Fruit fly (Drosophila melanogaster) whole organism, embryonic: ENCODE data around the gene CG14839.

Source experiments
- ATbp ChIP-seq: fragments of 200-800 bp; sonication (Bioruptor generic); optimal IDR thresholded peaks from 2 replicates; lab custom pipeline; 2017; ENCODE audit warnings: missing biosample characterization, mild to moderate bottlenecking, missing genetic modification characterization, missing genetic modification reagents
- CG1024 ChIP-seq: fragments of 200-800 bp; sonication (Bioruptor generic); IDR thresholded peaks from 2 replicates; pipeline ENCODE4 v1.3.6; 2022; ENCODE audit warnings: missing biosample characterization, missing genetic modification characterization
- CG10267 ChIP-seq: fragments of 200-800 bp; sonication (Bioruptor generic); optimal IDR thresholded peaks from 2 replicates; lab custom pipeline; 2018; ENCODE audit warnings: missing biosample characterization, mild to moderate bottlenecking, missing genetic modification characterization, moderate library complexity
- CG11695 ChIP-seq: fragments of 200-800 bp; sonication (Bioruptor generic); IDR thresholded peaks from 3 replicates; pipeline ENCODE4 v1.3.6; 2022; ENCODE audit warnings: missing biosample characterization, missing genetic modification characterization
- CG12155 ChIP-seq: fragments of 200-800 bp; sonication (Bioruptor generic); optimal IDR thresholded peaks from 3 replicates; lab custom pipeline; 2016; ENCODE audit warnings: missing biosample characterization, missing genetic modification characterization
- CG12299 ChIP-seq: fragments of 200-800 bp; sonication (Bioruptor generic); optimal IDR thresholded peaks from 2 replicates; lab custom pipeline; 2018; ENCODE audit warnings: missing biosample characterization, mild to moderate bottlenecking, missing genetic modification characterization
- CG14667 ChIP-seq: fragments of 200-800 bp; sonication (Bioruptor generic); IDR thresholded peaks from 2 replicates; pipeline ENCODE4 v1.3.6; 2022; ENCODE audit warnings: missing biosample characterization, missing genetic modification characterization
- CG16863 ChIP-seq: fragments of 200-800 bp; sonication (Bioruptor generic); optimal IDR thresholded peaks from 3 replicates; lab custom pipeline; 2016; ENCODE audit warnings: missing biosample characterization, missing genetic modification characterization
- CG17912 ChIP-seq: fragments of 200-800 bp; sonication (Bioruptor generic); optimal IDR thresholded peaks from 2 replicates; lab custom pipeline; 2018; ENCODE audit warnings: missing biosample characterization, mild to moderate bottlenecking, missing genetic modification characterization
- CG1792 ChIP-seq: fragments of 200-800 bp; sonication (Bioruptor generic); optimal IDR thresholded peaks from 2 replicates; lab custom pipeline; 2016; ENCODE audit warnings: missing biosample characterization, missing genetic modification characterization
- CG18476 ChIP-seq: fragments of 200-800 bp; sonication (Bioruptor generic); optimal IDR thresholded peaks from 2 replicates; lab custom pipeline; 2016; ENCODE audit warnings: missing biosample characterization, mild to moderate bottlenecking, missing genetic modification characterization
- CG18599 ChIP-seq: fragments of 200-800 bp; sonication (Bioruptor generic); optimal IDR thresholded peaks from 3 replicates; lab custom pipeline; 2017; ENCODE audit warnings: missing biosample characterization, missing genetic modification characterization, mild to moderate bottlenecking, moderate library complexity, missing genetic modification reagents
- CG2120 ChIP-seq: fragments of 200-800 bp; sonication (Bioruptor generic); optimal IDR thresholded peaks from 3 replicates; lab custom pipeline; 2016; ENCODE audit warnings: missing biosample characterization, missing genetic modification characterization
- CG2678 ChIP-seq: fragments of 200-800 bp; sonication (Bioruptor generic); optimal IDR thresholded peaks from 3 replicates; lab custom pipeline; 2019; ENCODE audit warnings: missing biosample characterization, mild to moderate bottlenecking, missing genetic modification characterization, moderate library complexity
- CG32772 ChIP-seq: fragments of 200-800 bp; sonication (Bioruptor generic); IDR thresholded peaks from 2 replicates; pipeline ENCODE4 v1.3.6; 2022; ENCODE audit warnings: missing biosample characterization, missing genetic modification characterization
- CG5180 ChIP-seq: fragments of 200-800 bp; sonication (Bioruptor generic); optimal IDR thresholded peaks from 3 replicates; lab custom pipeline; 2017; ENCODE audit warnings: missing biosample characterization, missing genetic modification characterization, mild to moderate bottlenecking, moderate library complexity, missing genetic modification reagents
- CG5245 ChIP-seq: fragments of 200-800 bp; sonication (Bioruptor generic); optimal IDR thresholded peaks from 3 replicates; lab custom pipeline; 2016; ENCODE audit warnings: missing biosample characterization, missing genetic modification characterization
- CG6654 ChIP-seq: fragments of 200-800 bp; sonication (Bioruptor generic); optimal IDR thresholded peaks from 2 replicates; lab custom pipeline; 2017; ENCODE audit warnings: missing biosample characterization, mild to moderate bottlenecking, missing genetic modification characterization
- CG8478 ChIP-seq: fragments of >200 bp; optimal IDR thresholded peaks from 2 replicates; lab custom pipeline; 2018
- CrebB ChIP-seq: fragments of 200-800 bp; sonication (Bioruptor generic); optimal IDR thresholded peaks from 3 replicates; lab custom pipeline; 2018; ENCODE audit warnings: missing biosample characterization, mild to moderate bottlenecking, missing genetic modification characterization
- ERR ChIP-seq: fragments of 200-800 bp; sonication (Bioruptor generic); optimal IDR thresholded peaks from 2 replicates; lab custom pipeline; 2016; ENCODE audit warnings: missing biosample characterization, missing genetic modification characterization
- Eip74EF ChIP-seq, 2 experiments: fragments of 200-800 bp in 1 of 2; fragments of >200 bp in 1 of 2; sonication (Bioruptor generic) in 1 of 2; optimal IDR thresholded peaks; 2 replicates each; lab custom pipeline; 2017 to 2019; ENCODE audit warnings: missing biosample characterization in 2 of 2, missing genetic modification characterization in 2 of 2, mild to moderate bottlenecking in 1 of 2, moderate library complexity in 1 of 2
- Ets65A ChIP-seq: fragments of 200-800 bp; sonication (Bioruptor generic); peaks from one replicate; lab custom pipeline; 2016; ENCODE audit warnings: missing biosample characterization, missing genetic modification characterization
- Hey ChIP-seq: fragments of 200-800 bp; sonication (Bioruptor generic); optimal IDR thresholded peaks from 3 replicates; lab custom pipeline; 2018; ENCODE audit warnings: missing biosample characterization, mild to moderate bottlenecking, missing genetic modification characterization
- Hr51 ChIP-seq, 2 experiments: fragments of 200-800 bp; sonication (Bioruptor generic); optimal IDR thresholded peaks; 2 replicates in 1 of 2; 3 replicates in 1 of 2; lab custom pipeline; 2016 to 2018; ENCODE audit warnings: missing biosample characterization in 2 of 2, missing genetic modification characterization in 2 of 2, mild to moderate bottlenecking in 1 of 2, moderate library complexity in 1 of 2
- Hsf ChIP-seq: fragments of 200-800 bp; sonication (Bioruptor generic); optimal IDR thresholded peaks from 3 replicates; lab custom pipeline; 2016; ENCODE audit warnings: missing biosample characterization, missing genetic modification characterization
- Scr ChIP-seq: fragments of 200-800 bp; sonication (Bioruptor generic); IDR thresholded peaks from 2 replicates; pipeline ENCODE4 v1.3.6; 2022; ENCODE audit warnings: missing biosample characterization, missing genetic modification characterization; ENCODE audit not compliant: partially characterized antibody
- Xrp1 ChIP-seq: fragments of 200-800 bp; sonication (Bioruptor generic); IDR thresholded peaks from 2 replicates; pipeline ENCODE4 v1.3.6; 2022; ENCODE audit warnings: missing biosample characterization, missing genetic modification characterization
- ara ChIP-seq: fragments of 200-800 bp; sonication (Bioruptor generic); IDR thresholded peaks from 2 replicates; pipeline ENCODE4 v1.3.6; 2022; ENCODE audit warnings: missing biosample characterization, missing genetic modification characterization
- az2 ChIP-seq: fragments of 200-800 bp; sonication (Bioruptor generic); optimal IDR thresholded peaks from 3 replicates; lab custom pipeline; 2016; ENCODE audit warnings: missing biosample characterization, missing genetic modification characterization
- bcd ChIP-seq: fragments of 200-800 bp; sonication (Bioruptor generic); optimal IDR thresholded peaks from 2 replicates; lab custom pipeline; 2017; ENCODE audit warnings: missing biosample characterization, mild to moderate bottlenecking, missing genetic modification characterization
- bigmax ChIP-seq: fragments of 200-800 bp; sonication (Bioruptor generic); optimal IDR thresholded peaks from 2 replicates; lab custom pipeline; 2018; ENCODE audit warnings: missing biosample characterization, mild to moderate bottlenecking, missing genetic modification characterization
- bowl ChIP-seq: fragments of 200-800 bp; sonication (Bioruptor generic); IDR thresholded peaks from 2 replicates; pipeline ENCODE4 v1.3.6; 2022; ENCODE audit warnings: missing biosample characterization, missing genetic modification characterization
- bsh ChIP-seq, 2 experiments: fragments of 200-800 bp; sonication (Bioruptor generic); optimal IDR thresholded peaks; 2 replicates each; lab custom pipeline; 2017 to 2018; ENCODE audit warnings: mild to moderate bottlenecking in 2 of 2, missing biosample characterization in 2 of 2, missing genetic modification characterization in 2 of 2, moderate library complexity in 1 of 2
- crc ChIP-seq: fragments of 200-800 bp; sonication (Bioruptor generic); optimal IDR thresholded peaks from 2 replicates; lab custom pipeline; 2016; ENCODE audit warnings: missing biosample characterization, missing genetic modification characterization
- dimm ChIP-seq: fragments of 200-800 bp; sonication (Bioruptor generic); IDR thresholded peaks from 2 replicates; pipeline ENCODE4 v1.3.6; 2022; ENCODE audit warnings: missing biosample characterization, missing genetic modification characterization
- grau ChIP-seq: fragments of 200-800 bp; optimal IDR thresholded peaks from 3 replicates; lab custom pipeline; 2019; ENCODE audit warnings: missing biosample characterization, mild to moderate bottlenecking, missing genetic modification characterization, moderate library complexity
- ham ChIP-seq: fragments of 200-800 bp; sonication (Bioruptor generic); IDR thresholded peaks from 2 replicates; pipeline ENCODE4 v1.3.6; 2022; ENCODE audit warnings: missing biosample characterization, missing genetic modification characterization
- hb ChIP-seq: fragments of 200-800 bp; sonication (Bioruptor generic); IDR thresholded peaks from 3 replicates; pipeline ENCODE4 v1.3.6; 2022; ENCODE audit warnings: missing biosample characterization, missing genetic modification characterization; ENCODE audit not compliant: partially characterized antibody
- hkb ChIP-seq, 2 experiments: fragments of 200-800 bp in 1 of 2; fragments of >200 bp in 1 of 2; sonication (Bioruptor generic) in 1 of 2; IDR thresholded peaks in 1 of 2; optimal IDR thresholded peaks in 1 of 2; 2 replicates each; pipeline versions ENCODE4 v1.3.6 to Lab custom; 2017 to 2022; ENCODE audit warnings: missing biosample characterization in 1 of 2, missing genetic modification characterization in 1 of 2
- lbe ChIP-seq: fragments of 200-800 bp; sonication (Bioruptor generic); optimal IDR thresholded peaks from 2 replicates; lab custom pipeline; 2016; ENCODE audit warnings: missing biosample characterization, mild to moderate bottlenecking, missing genetic modification characterization
- nerfin-1 ChIP-seq: fragments of 200-800 bp; sonication (Bioruptor generic); optimal IDR thresholded peaks from 3 replicates; lab custom pipeline; 2019; ENCODE audit warnings: missing biosample characterization, mild to moderate bottlenecking, missing genetic modification characterization, moderate library complexity
- oc ChIP-seq: fragments of 200-800 bp; sonication (Bioruptor generic); optimal IDR thresholded peaks from 2 replicates; lab custom pipeline; 2018; ENCODE audit warnings: missing biosample characterization, mild to moderate bottlenecking, missing genetic modification characterization, moderate library complexity
- pros ChIP-seq: fragments of 200-800 bp; sonication (Bioruptor generic); optimal IDR thresholded peaks from 3 replicates; lab custom pipeline; 2019; ENCODE audit warnings: missing biosample characterization, mild to moderate bottlenecking, missing genetic modification characterization, moderate library complexity
- sd ChIP-seq: fragments of 200-800 bp; sonication (Bioruptor generic); optimal IDR thresholded peaks from 3 replicates; lab custom pipeline; 2018; ENCODE audit warnings: missing biosample characterization, mild to moderate bottlenecking, missing genetic modification characterization, moderate library complexity
- sima ChIP-seq: fragments of 200-800 bp; sonication (Bioruptor generic); optimal IDR thresholded peaks from 2 replicates; lab custom pipeline; 2016; ENCODE audit warnings: missing biosample characterization, missing genetic modification characterization
- ssp ChIP-seq: fragments of 200-800 bp; sonication (Bioruptor generic); IDR thresholded peaks from 2 replicates; pipeline ENCODE4 v1.3.6; 2022; ENCODE audit warnings: missing biosample characterization, missing genetic modification characterization
- tll ChIP-seq, 2 experiments: fragments of 200-800 bp in 1 of 2; fragments of >200 bp in 1 of 2; sonication (Bioruptor generic) in 1 of 2; optimal IDR thresholded peaks; 2 replicates each; lab custom pipeline; 2017 to 2019; ENCODE audit warnings: missing biosample characterization in 2 of 2, missing genetic modification characterization in 2 of 2, mild to moderate bottlenecking in 1 of 2, moderate library complexity in 1 of 2
- unpg ChIP-seq: fragments of 200-800 bp; sonication (Bioruptor generic); optimal IDR thresholded peaks from 3 replicates; lab custom pipeline; 2018; ENCODE audit warnings: missing biosample characterization, mild to moderate bottlenecking, missing genetic modification characterization, moderate library complexity
- vnd ChIP-seq: fragments of 200-800 bp; sonication (Bioruptor generic); IDR thresholded peaks from 3 replicates; pipeline ENCODE4 v1.3.6; 2022; ENCODE audit warnings: missing biosample characterization, missing genetic modification characterization; ENCODE audit not compliant: partially characterized antibody

Gene CG14839

DNA sequence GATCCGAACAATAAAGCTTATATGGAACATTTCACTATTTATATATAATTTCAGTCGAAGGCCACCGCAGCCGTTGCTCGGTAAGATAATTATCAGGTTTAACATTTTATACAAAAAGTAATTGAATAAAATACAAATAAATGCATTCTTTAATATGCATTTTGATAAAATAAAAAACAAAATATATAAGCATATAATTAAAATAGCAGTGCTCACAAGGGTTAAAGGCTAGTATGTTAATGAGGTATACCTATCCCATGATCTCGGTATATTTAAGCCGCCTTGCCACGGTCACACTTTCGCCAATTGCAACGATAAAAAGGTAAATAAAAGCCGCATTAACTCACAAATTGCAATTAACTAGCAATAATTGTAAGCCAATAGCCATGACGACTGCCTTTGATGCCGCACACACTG is 46.6 kb downstream of the CG14839 start, which contains the start of gene Polr2I (continued):
- no peak for TF ChIP-seq Hr51 (GFP tag; optimal IDR thresholded peaks at IDR 0.05; lab: Kevin White, UChicago)
- TF ChIP-seq hb (GFP tag; lab: Robert Waterston, UW) = no peak
- TF ChIP-seq hkb (optimal IDR thresholded peaks at IDR 0.05; lab: Kevin White, UChicago) = no peak
- no peak for TF ChIP-seq hkb (GFP tag; IDR thresholded peaks at IDR 0.05; lab: Robert Waterston, UW)
- no peak for TF ChIP-seq Ets65A (GFP tag; lab: Kevin White, UChicago)
- TF ChIP-seq lbe (GFP tag; lab: Kevin White, UChicago) = no peak
- no peak for TF ChIP-seq crc (GFP tag; lab: Kevin White, UChicago)
- TF ChIP-seq CG16863 (GFP tag; lab: Kevin White, UChicago) = no peak
- TF ChIP-seq bcd (GFP tag; lab: Kevin White, UChicago) = peak; percentile 50
- no peak for TF ChIP-seq CG5245
- TF ChIP-seq CG5180 = no peak
- peak; percentile 17 for TF ChIP-seq unpg (GFP tag; lab: Kevin White, UChicago)
- no peak for TF ChIP-seq ara (GFP tag; lab: Robert Waterston, UW)
- no peak for TF ChIP-seq nerfin-1 (tag; lab: Kevin White, UChicago)
- TF ChIP-seq CG32772 (GFP tag; lab: Robert Waterston, UW) = no peak
- no peak for TF ChIP-seq CG8478 (lab: Kevin White, UChicago)
- no peak for TF ChIP-seq pros
- no peak for TF ChIP-seq oc
- TF ChIP-seq bowl (GFP tag; lab: Robert Waterston, UW) = no peak
- peak; percentile 26; the same call in 1 of the 2 replicates for TF ChIP-seq Xrp1 (GFP tag; lab: Robert Waterston, UW)
- no peak for TF ChIP-seq CG1024 (GFP tag; lab: Robert Waterston, UW)
- TF ChIP-seq vnd (GFP tag; lab: Robert Waterston, UW) = no peak
- no peak for TF ChIP-seq Eip74EF (GFP tag; optimal IDR thresholded peaks at IDR 0.05; lab: Kevin White, UChicago)
- no peak for TF ChIP-seq bsh (GFP tag; optimal IDR thresholded peaks at IDR 0.05; lab: Kevin White, UChicago)
- TF ChIP-seq bigmax (GFP tag; lab: Kevin White, UChicago) = no peak
- no peak for TF ChIP-seq CG12299 (tag; lab: Kevin White, UChicago)
- no peak for TF ChIP-seq sd
- no peak for TF ChIP-seq dimm
- no peak for TF ChIP-seq CG1792
- peak; percentile 37 for TF ChIP-seq az2 (GFP tag; lab: Kevin White, UChicago)
- TF ChIP-seq CG2678 = no peak
- no peak for TF ChIP-seq ERR (GFP tag; lab: Kevin White, UChicago)
- no peak for TF ChIP-seq tll (GFP tag; optimal IDR thresholded peaks at IDR 0.05; lab: Kevin White, UChicago)
- no peak for TF ChIP-seq Hey (tag; lab: Kevin White, UChicago)
- no peak for TF ChIP-seq Scr (GFP tag; lab: Robert Waterston, UW)
- TF ChIP-seq ham (GFP tag; lab: Robert Waterston, UW) = no peak
- TF ChIP-seq CG10267 (tag; lab: Kevin White, UChicago) = peak; percentile 23
- no peak for TF ChIP-seq CG18599 (GFP tag; lab: Kevin White, UChicago)
- TF ChIP-seq sima (GFP tag; lab: Kevin White, UChicago) = no peak
- peak; percentile 31 for TF ChIP-seq CG12155 (GFP tag; lab: Kevin White, UChicago)
- TF ChIP-seq ATbp = no peak
- no peak for TF ChIP-seq CG11695
- peak; percentile 55 for TF ChIP-seq grau (tag; lab: Kevin White, UChicago)
- no peak for TF ChIP-seq CrebB (tag; lab: Kevin White, UChicago)
- TF ChIP-seq CG6654 (GFP tag; lab: Kevin White, UChicago) = no peak
- TF ChIP-seq CG14667 (GFP tag; lab: Robert Waterston, UW) = no peak
- TF ChIP-seq CG2120 (GFP tag; lab: Kevin White, UChicago) = peak; percentile 30
- no peak for TF ChIP-seq CG18476 (GFP tag; lab: Kevin White, UChicago)
- TF ChIP-seq ssp (GFP tag; lab: Robert Waterston, UW) = peak; percentile 25; the same call in 1 of the 2 replicates
- peak; percentile 13 for TF ChIP-seq Hsf
- TF ChIP-seq CG17912 (GFP tag; lab: Kevin White, UChicago) = no peak
